Fruit fly (Drosophila melanogaster) whole organism, embryonic: Measurements from ENCODE around the gene CG1635.

Source experiments
- Bgb ChIP-seq: fragments of 200-800 bp; sonication (Bioruptor generic); IDR thresholded peaks from 2 replicates; pipeline ENCODE4 v1.3.6; 2022; ENCODE audit warnings: missing biosample characterization, missing genetic modification characterization; ENCODE audit not compliant: partially characterized antibody
- CG7357 ChIP-seq: fragments of 200-800 bp; sonication (Bioruptor generic); IDR thresholded peaks from 3 replicates; pipeline ENCODE4 v1.3.6; 2022; ENCODE audit warnings: missing biosample characterization, missing genetic modification characterization
- Camta ChIP-seq: fragments of 200-800 bp; sonication (Bioruptor generic); optimal IDR thresholded peaks from 2 replicates; lab custom pipeline; 2016; ENCODE audit warnings: missing biosample characterization, missing genetic modification characterization
- NK7.1 ChIP-seq: fragments of 200-800 bp; sonication (Bioruptor generic); optimal IDR thresholded peaks from 3 replicates; lab custom pipeline; 2016; ENCODE audit warnings: missing biosample characterization, missing genetic modification characterization
- ab ChIP-seq: fragments of 200-800 bp; sonication (Bioruptor generic); optimal IDR thresholded peaks from 2 replicates; lab custom pipeline; 2016; ENCODE audit warnings: missing biosample characterization, missing genetic modification characterization
- bbx ChIP-seq: fragments of 200-800 bp; sonication (Bioruptor generic); IDR thresholded peaks from 2 replicates; pipeline ENCODE4 v1.3.6; 2022; ENCODE audit warnings: missing biosample characterization, missing genetic modification characterization; ENCODE audit not compliant: partially characterized antibody
- br ChIP-seq: fragments of >200 bp; optimal IDR thresholded peaks from 2 replicates; lab custom pipeline; 2017
- trem ChIP-seq: fragments of 200-800 bp; optimal IDR thresholded peaks from 3 replicates; lab custom pipeline; 2019; ENCODE audit warnings: missing biosample characterization, mild to moderate bottlenecking, missing genetic modification characterization, moderate library complexity

- TF ChIP-seq br = no peak
- TF ChIP-seq ab (GFP tag; lab: Kevin White, UChicago) = no peak
- no peak for TF ChIP-seq Bgb (GFP tag; lab: Robert Waterston, UW)
- no peak for TF ChIP-seq bbx
- no peak for TF ChIP-seq CG7357 (GFP tag; lab: Robert Waterston, UW)
- TF ChIP-seq trem = no peak
- TF ChIP-seq NK7.1 (GFP tag; lab: Kevin White, UChicago) = no peak
- TF ChIP-seq Camta (GFP tag; lab: Kevin White, UChicago) = no peak
Observed at dm6 chr3R:31632316-31632715, 43.8 kb downstream of the CG1635 start.
